Worm (Caenorhabditis elegans): ENCODE results near the gene srh-212.

srh-212 gene

DNA sequence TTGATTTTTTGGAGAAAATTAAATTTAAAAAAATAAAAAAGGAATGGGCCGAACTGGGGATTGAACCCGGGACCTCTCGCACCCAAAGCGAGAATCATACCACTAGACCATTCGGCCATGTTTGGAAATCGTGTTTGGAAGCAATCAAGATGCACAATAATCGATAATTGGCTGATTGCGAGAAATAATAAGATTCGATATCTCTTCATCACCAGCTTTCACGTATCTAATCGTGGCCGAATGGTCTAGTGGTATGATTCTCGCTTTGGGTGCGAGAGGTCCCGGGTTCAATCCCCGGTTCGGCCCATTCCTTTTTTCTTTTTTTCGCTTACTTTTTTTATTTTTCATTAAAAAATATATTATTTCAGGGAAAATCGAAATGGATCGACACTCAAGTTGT is 14.9 kb downstream of the srh-212 start:
- TF ChIP-seq pha-4 (tag; optimal IDR thresholded peaks at IDR 0.05), result no peak
- no peak for TF ChIP-seq mdl-1 (tag; optimal IDR thresholded peaks at IDR 0.05)
- no peak for TF ChIP-seq daf-12 (tag; optimal IDR thresholded peaks at IDR 0.05)
- no peak for TF ChIP-seq lsy-12 (tag; optimal IDR thresholded peaks at IDR 0.05)
- TF ChIP-seq unc-39 (tag; optimal IDR thresholded peaks at IDR 0.05), result no peak
- no peak for TF ChIP-seq nhr-11 (tag; optimal IDR thresholded peaks at IDR 0.05)
- no peak for TF ChIP-seq nhr-25 (tag; optimal IDR thresholded peaks at IDR 0.05)
- TF ChIP-seq nfya-1 (tag; optimal IDR thresholded peaks at IDR 0.05; ENCODE audit: insufficient read depth), result peak; percentile 34
- no peak for TF ChIP-seq tbx-2 (tag; optimal IDR thresholded peaks at IDR 0.05)
- TF ChIP-seq egl-27 (tag; optimal IDR thresholded peaks at IDR 0.05), result no peak
- TF ChIP-seq ceh-16 (tag; optimal IDR thresholded peaks at IDR 0.05), result no peak
- TF ChIP-seq elt-2 (tag; optimal IDR thresholded peaks at IDR 0.05), result peak; percentile 6
- TF ChIP-seq nhr-43 (tag; optimal IDR thresholded peaks at IDR 0.05; ENCODE audit: poor library complexity, severe bottlenecking), result peak; percentile 60

ce11 chrV:3581643-3582042 is 15.3 kb downstream of the srh-212 start:
- TF ChIP-seq jun-1 (tag; optimal IDR thresholded peaks at IDR 0.05) (no peak), elt-3 (tag; optimal IDR thresholded peaks at IDR 0.05) (no peak), sea-2 (GFP tag; optimal IDR thresholded peaks at IDR 0.05) (no peak), daf-12 (tag; optimal IDR thresholded peaks at IDR 0.05) (no peak), egl-27 (tag; optimal IDR thresholded peaks at IDR 0.05) (no peak), tbx-2 (tag; optimal IDR thresholded peaks at IDR 0.05) (no peak), ztf-4 (tag; optimal IDR thresholded peaks at IDR 0.05) (no peak), zag-1 (tag; optimal IDR thresholded peaks at IDR 0.05) (no peak), fkh-10 (GFP tag; optimal IDR thresholded peaks at IDR 0.05) (no peak), nhr-11 (tag; optimal IDR thresholded peaks at IDR 0.05) (no peak), pha-4 (tag; optimal IDR thresholded peaks at IDR 0.05) (no peak), nhr-23 (tag; optimal IDR thresholded peaks at IDR 0.05) (no peak), ceh-16 (tag; optimal IDR thresholded peaks at IDR 0.05) (no peak), ceh-82 (tag; optimal IDR thresholded peaks at IDR 0.05) (no peak), snpc-4 (tag; optimal IDR thresholded peaks at IDR 0.05) (no peak), nhr-12 (tag; optimal IDR thresholded peaks at IDR 0.05) (no peak), elt-2 (tag; optimal IDR thresholded peaks at IDR 0.05) (no peak)

DNA sequence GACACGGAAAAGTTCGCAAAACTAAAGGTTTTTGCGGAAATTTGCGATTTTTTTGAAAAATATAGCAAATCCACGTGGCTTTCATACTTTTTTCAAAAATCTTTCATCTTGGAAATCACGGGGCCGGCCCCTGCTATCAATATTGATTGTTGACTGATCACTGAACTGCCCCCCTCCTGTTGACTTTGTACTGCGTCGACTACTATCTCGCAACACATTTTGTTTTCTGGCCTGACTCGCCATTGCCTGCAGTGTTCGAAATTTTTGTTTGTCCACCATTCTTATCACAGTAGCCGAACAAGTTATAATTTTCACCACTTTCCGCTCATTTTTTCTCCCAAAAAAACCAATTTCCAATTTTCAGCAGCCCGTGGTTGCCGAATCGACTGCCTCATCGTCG is 15.9 kb downstream of the srh-212 start:
- no peak for TF ChIP-seq lsy-12 (tag; optimal IDR thresholded peaks at IDR 0.05)
- TF ChIP-seq R02D3.7 (tag; optimal IDR thresholded peaks at IDR 0.05), result no peak
- TF ChIP-seq ama-1 (optimal IDR thresholded peaks at IDR 0.05), result no peak
- TF ChIP-seq nhr-77 (tag; optimal IDR thresholded peaks at IDR 0.05), result no peak
- no peak for TF ChIP-seq snpc-4 (tag; optimal IDR thresholded peaks at IDR 0.05)
- TF ChIP-seq fkh-2 (tag; optimal IDR thresholded peaks at IDR 0.05), result no peak
- peak; percentile 66 for TF ChIP-seq pha-4 (tag; optimal IDR thresholded peaks at IDR 0.05)

DNA sequence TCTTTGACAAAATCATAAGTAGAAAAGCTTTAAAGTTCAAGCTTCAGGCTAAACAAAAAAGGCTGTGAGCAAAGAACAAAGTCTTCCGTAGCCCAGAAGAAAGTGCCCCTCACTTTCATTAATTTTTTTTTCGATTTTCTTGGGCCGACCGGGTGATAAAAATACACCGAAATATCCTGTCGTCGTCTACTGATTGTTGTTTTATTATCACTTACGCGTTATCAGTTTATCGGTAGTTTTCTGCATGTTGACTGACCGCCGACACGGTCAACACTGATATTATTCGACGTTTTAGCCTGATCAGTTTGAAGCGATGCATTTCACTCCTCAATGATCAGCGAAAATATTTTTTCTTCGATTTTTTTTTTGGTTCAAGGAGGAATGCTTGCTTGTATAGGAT is 16.6 kb downstream of the srh-212 start:
- TF ChIP-seq ceh-9 (tag; optimal IDR thresholded peaks at IDR 0.05), result no peak
- no peak for TF ChIP-seq egl-5 (tag; optimal IDR thresholded peaks at IDR 0.05)
- no peak for TF ChIP-seq nhr-12 (tag; optimal IDR thresholded peaks at IDR 0.05)
- TF ChIP-seq nhr-43 (tag; optimal IDR thresholded peaks at IDR 0.05; ENCODE audit: poor library complexity, severe bottlenecking), result no peak
- no peak for TF ChIP-seq mdl-1 (tag; optimal IDR thresholded peaks at IDR 0.05)
- no peak for TF ChIP-seq tbx-2 (tag; optimal IDR thresholded peaks at IDR 0.05)
- TF ChIP-seq pha-4 (tag; optimal IDR thresholded peaks at IDR 0.05), result peak; percentile 2
- TF ChIP-seq nhr-28 (tag; optimal IDR thresholded peaks at IDR 0.05), result no peak
- TF ChIP-seq eor-1 (tag; optimal IDR thresholded peaks at IDR 0.05), result no peak
- TF ChIP-seq elt-2 (tag; optimal IDR thresholded peaks at IDR 0.05), result peak; percentile 76
- TF ChIP-seq skn-1 (tag; optimal IDR thresholded peaks at IDR 0.05), result no peak
- no peak for TF ChIP-seq ceh-28 (tag; optimal IDR thresholded peaks at IDR 0.05)
- TF ChIP-seq nhr-67 (tag; optimal IDR thresholded peaks at IDR 0.05), result no peak
- no peak for TF ChIP-seq ceh-82 (tag; optimal IDR thresholded peaks at IDR 0.05)
- TF ChIP-seq elt-1 (tag; optimal IDR thresholded peaks at IDR 0.05), result no peak
- no peak for TF ChIP-seq zag-1 (tag; optimal IDR thresholded peaks at IDR 0.05)
- TF ChIP-seq fkh-2 (tag; optimal IDR thresholded peaks at IDR 0.05), result no peak
- TF ChIP-seq fos-1 (tag; optimal IDR thresholded peaks at IDR 0.05), result no peak
- peak; percentile 60 for TF ChIP-seq pqm-1 (tag; optimal IDR thresholded peaks at IDR 0.05)
- TF ChIP-seq ama-1 (optimal IDR thresholded peaks at IDR 0.05), result no peak
- no peak for TF ChIP-seq nhr-23 (tag; optimal IDR thresholded peaks at IDR 0.05)
- no peak for TF ChIP-seq daf-12 (tag; optimal IDR thresholded peaks at IDR 0.05)
- TF ChIP-seq lin-15B (tag; optimal IDR thresholded peaks at IDR 0.05), result no peak
- TF ChIP-seq nhr-76 (tag; optimal IDR thresholded peaks at IDR 0.05), result no peak
- TF ChIP-seq R02D3.7 (tag; optimal IDR thresholded peaks at IDR 0.05), result no peak
